Fruit fly (Drosophila melanogaster) whole organism, embryonic: Measurements from ENCODE around the gene eca.

ENCODE experiments used
- Abd-B ChIP-seq: fragments of 200-800 bp; sonication (Bioruptor generic); optimal IDR thresholded peaks from 2 replicates; lab custom pipeline; 2018; ENCODE audit warnings: missing biosample characterization, mild to moderate bottlenecking, missing genetic modification characterization, moderate library complexity
- CG10321 ChIP-seq: fragments of 200-800 bp; sonication (Bioruptor generic); IDR thresholded peaks from 2 replicates; pipeline ENCODE4 v1.3.6; 2022; ENCODE audit warnings: missing biosample characterization, missing genetic modification characterization
- CG10565 ChIP-seq: fragments of 200-800 bp; sonication (Bioruptor generic); optimal IDR thresholded peaks from 3 replicates; lab custom pipeline; 2016; ENCODE audit warnings: missing biosample characterization, mild to moderate bottlenecking, missing genetic modification characterization
- CG12299 ChIP-seq: fragments of 200-800 bp; sonication (Bioruptor generic); optimal IDR thresholded peaks from 2 replicates; lab custom pipeline; 2018; ENCODE audit warnings: missing biosample characterization, mild to moderate bottlenecking, missing genetic modification characterization
- CG12769 ChIP-seq: fragments of 200-800 bp; sonication (Bioruptor generic); optimal IDR thresholded peaks from 2 replicates; lab custom pipeline; 2019; ENCODE audit warnings: missing biosample characterization, mild to moderate bottlenecking, missing genetic modification characterization, moderate library complexity
- CG14710 ChIP-seq: fragments of 200-800 bp; sonication (Bioruptor generic); optimal IDR thresholded peaks from 3 replicates; lab custom pipeline; 2019; ENCODE audit warnings: missing biosample characterization, mild to moderate bottlenecking, missing genetic modification characterization, moderate library complexity
- CG14965 ChIP-seq: fragments of 200-800 bp; sonication (Bioruptor generic); optimal IDR thresholded peaks from 2 replicates; lab custom pipeline; 2016; ENCODE audit warnings: missing biosample characterization, missing genetic modification characterization, borderline replicate concordance
- CG15011 ChIP-seq: fragments of 200-800 bp; sonication (Bioruptor generic); optimal IDR thresholded peaks from 3 replicates; lab custom pipeline; 2018; ENCODE audit warnings: missing biosample characterization, mild to moderate bottlenecking, missing genetic modification characterization
- CG15073 ChIP-seq: fragments of 200-800 bp; sonication (Bioruptor generic); optimal IDR thresholded peaks from 2 replicates; lab custom pipeline; 2016; ENCODE audit warnings: missing biosample characterization, missing genetic modification characterization
- CG18476 ChIP-seq: fragments of 200-800 bp; sonication (Bioruptor generic); optimal IDR thresholded peaks from 2 replicates; lab custom pipeline; 2016; ENCODE audit warnings: missing biosample characterization, mild to moderate bottlenecking, missing genetic modification characterization
- CG2116 ChIP-seq: fragments of 200-800 bp; sonication (Bioruptor generic); optimal IDR thresholded peaks from 3 replicates; lab custom pipeline; 2018; ENCODE audit warnings: missing biosample characterization, mild to moderate bottlenecking, missing genetic modification characterization
- CG2129 ChIP-seq: fragments of 200-800 bp; sonication (Bioruptor generic); IDR thresholded peaks from 2 replicates; pipeline ENCODE4 v1.3.6; 2022; ENCODE audit warnings: missing biosample characterization, missing genetic modification characterization; ENCODE audit not compliant: partially characterized antibody
- CG3065 ChIP-seq: fragments of 200-800 bp; sonication (Bioruptor generic); optimal IDR thresholded peaks from 2 replicates; lab custom pipeline; 2016; ENCODE audit warnings: missing biosample characterization, missing genetic modification characterization
- CG3838 ChIP-seq: fragments of 200-800 bp; sonication (Bioruptor generic); optimal IDR thresholded peaks from 3 replicates; lab custom pipeline; 2016; ENCODE audit warnings: missing biosample characterization, missing genetic modification characterization
- CG4282 ChIP-seq: fragments of 200-800 bp; sonication (Bioruptor generic); optimal IDR thresholded peaks from 2 replicates; lab custom pipeline; 2016; ENCODE audit warnings: missing biosample characterization, missing genetic modification characterization
- CG4328 ChIP-seq: fragments of 200-800 bp; sonication (Bioruptor generic); optimal IDR thresholded peaks from 3 replicates; lab custom pipeline; 2017; ENCODE audit warnings: missing biosample characterization, missing genetic modification reagents, missing genetic modification characterization
- CG9727 ChIP-seq: fragments of 200-800 bp; sonication (Bioruptor generic); optimal IDR thresholded peaks from 3 replicates; lab custom pipeline; 2017; ENCODE audit warnings: missing biosample characterization, mild to moderate bottlenecking, missing genetic modification characterization
- Camta ChIP-seq: fragments of 200-800 bp; sonication (Bioruptor generic); optimal IDR thresholded peaks from 2 replicates; lab custom pipeline; 2016; ENCODE audit warnings: missing biosample characterization, missing genetic modification characterization
- CoRest ChIP-seq: fragments of 200-800 bp; sonication (Bioruptor generic); optimal IDR thresholded peaks from 3 replicates; lab custom pipeline; 2018; ENCODE audit warnings: missing biosample characterization, mild to moderate bottlenecking, missing genetic modification characterization, moderate library complexity
- CrebB ChIP-seq: fragments of 200-800 bp; sonication (Bioruptor generic); optimal IDR thresholded peaks from 3 replicates; lab custom pipeline; 2018; ENCODE audit warnings: missing biosample characterization, mild to moderate bottlenecking, missing genetic modification characterization
- Dip2 ChIP-seq: fragments of 200-800 bp; sonication (Bioruptor generic); IDR thresholded peaks from 2 replicates; pipeline ENCODE4 v1.3.6; 2022; ENCODE audit warnings: missing biosample characterization, missing genetic modification characterization
- Doc3 ChIP-seq: fragments of 200-800 bp; sonication (Bioruptor generic); IDR thresholded peaks from 3 replicates; pipeline ENCODE4 v1.3.6; 2022; ENCODE audit warnings: missing biosample characterization, missing genetic modification characterization; ENCODE audit not compliant: partially characterized antibody
- Drgx ChIP-seq: fragments of 200-800 bp; sonication (Bioruptor generic); IDR thresholded peaks from 2 replicates; pipeline ENCODE4 v1.3.6; 2022; ENCODE audit warnings: missing biosample characterization, missing genetic modification characterization
- Elba2 ChIP-seq: fragments of 200-800 bp; sonication (Bioruptor generic); optimal IDR thresholded peaks from 3 replicates; lab custom pipeline; 2016; ENCODE audit warnings: missing biosample characterization, missing genetic modification characterization
- Fer2 ChIP-seq: fragments of 200-800 bp; sonication (Bioruptor generic); optimal IDR thresholded peaks from 2 replicates; lab custom pipeline; 2018; ENCODE audit warnings: missing biosample characterization, mild to moderate bottlenecking, missing genetic modification characterization, moderate library complexity
- HLH4C ChIP-seq: fragments of 200-800 bp; sonication (Bioruptor generic); IDR thresholded peaks from 3 replicates; pipeline ENCODE4 v1.3.6; 2022; ENCODE audit warnings: missing biosample characterization, missing genetic modification characterization; ENCODE audit not compliant: partially characterized antibody
- HLHmδ ChIP-seq: fragments of 200-800 bp; sonication (Bioruptor generic); optimal IDR thresholded peaks from 2 replicates; lab custom pipeline; 2018; ENCODE audit warnings: missing biosample characterization, mild to moderate bottlenecking, missing genetic modification characterization, moderate library complexity
- NFAT ChIP-seq: fragments of 200-800 bp; sonication (Bioruptor generic); IDR thresholded peaks from 2 replicates; pipeline ENCODE4 v1.3.6; 2022; ENCODE audit warnings: missing biosample characterization, missing genetic modification characterization
- Poxn ChIP-seq: fragments of 200-800 bp; sonication (Bioruptor generic); IDR thresholded peaks from 2 replicates; pipeline ENCODE4 v1.3.6; 2022; ENCODE audit warnings: missing biosample characterization, missing genetic modification characterization
- Ptx1 ChIP-seq: fragments of 200-800 bp; sonication (Bioruptor generic); IDR thresholded peaks from 2 replicates; pipeline ENCODE4 v1.3.6; 2022; ENCODE audit warnings: missing biosample characterization, missing genetic modification characterization
- Sox100B ChIP-seq: fragments of 200-800 bp; sonication (Bioruptor generic); optimal IDR thresholded peaks from 3 replicates; lab custom pipeline; 2018; ENCODE audit warnings: missing biosample characterization, mild to moderate bottlenecking, missing genetic modification characterization
- Sry-δ ChIP-seq: fragments of 200-800 bp; sonication (Bioruptor generic); optimal IDR thresholded peaks from 2 replicates; lab custom pipeline; 2016; ENCODE audit warnings: missing biosample characterization, missing genetic modification characterization
- ase ChIP-seq: fragments of 200-800 bp; sonication (Bioruptor generic); IDR thresholded peaks from 3 replicates; pipeline ENCODE4 v1.3.6; 2022; ENCODE audit warnings: missing biosample characterization, missing genetic modification characterization
- az2 ChIP-seq: fragments of 200-800 bp; sonication (Bioruptor generic); optimal IDR thresholded peaks from 3 replicates; lab custom pipeline; 2016; ENCODE audit warnings: missing biosample characterization, missing genetic modification characterization
- bigmax ChIP-seq: fragments of 200-800 bp; sonication (Bioruptor generic); optimal IDR thresholded peaks from 2 replicates; lab custom pipeline; 2018; ENCODE audit warnings: missing biosample characterization, mild to moderate bottlenecking, missing genetic modification characterization
- cas ChIP-seq: fragments of 200-800 bp; sonication (Bioruptor generic); IDR thresholded peaks from 2 replicates; pipeline ENCODE4 v1.3.6; 2022; ENCODE audit warnings: missing biosample characterization, missing genetic modification characterization
- crol ChIP-seq: fragments of 200-800 bp; sonication (Bioruptor generic); IDR thresholded peaks from 2 replicates; pipeline ENCODE4 v1.3.6; 2022; ENCODE audit warnings: missing biosample characterization, missing genetic modification characterization
- cwo ChIP-seq: fragments of 200-800 bp; sonication (Bioruptor generic); optimal IDR thresholded peaks from 3 replicates; lab custom pipeline; 2017; ENCODE audit warnings: missing biosample characterization, missing genetic modification characterization, mild to moderate bottlenecking, moderate library complexity, missing genetic modification reagents
- da ChIP-seq: fragments of 200-800 bp; sonication (Bioruptor generic); optimal IDR thresholded peaks from 2 replicates; lab custom pipeline; 2016; ENCODE audit warnings: missing biosample characterization, missing genetic modification characterization
- fd3F ChIP-seq: fragments of 200-800 bp; sonication (Bioruptor generic); optimal IDR thresholded peaks from 2 replicates; lab custom pipeline; 2018; ENCODE audit warnings: missing biosample characterization, mild to moderate bottlenecking, missing genetic modification characterization, moderate library complexity
- ftz-f1 ChIP-seq: fragments of 200-800 bp; sonication (Bioruptor generic); optimal IDR thresholded peaks from 2 replicates; lab custom pipeline; 2016; ENCODE audit warnings: missing biosample characterization, missing genetic modification characterization
- ind ChIP-seq: fragments of 200-800 bp; sonication (Bioruptor generic); optimal IDR thresholded peaks from 3 replicates; lab custom pipeline; 2016; ENCODE audit warnings: missing biosample characterization, missing genetic modification characterization
- jing ChIP-seq: fragments of 200-800 bp; sonication (Bioruptor generic); optimal IDR thresholded peaks from 2 replicates; lab custom pipeline; 2018; ENCODE audit warnings: missing biosample characterization, mild to moderate bottlenecking, missing genetic modification characterization
- kah ChIP-seq: fragments of 200-800 bp; sonication (Bioruptor generic); optimal IDR thresholded peaks from 2 replicates; lab custom pipeline; 2018; ENCODE audit warnings: missing biosample characterization, mild to moderate bottlenecking, missing genetic modification characterization
- repo ChIP-seq: fragments of 200-800 bp; sonication (Bioruptor generic); optimal IDR thresholded peaks from 2 replicates; lab custom pipeline; 2016; ENCODE audit warnings: missing biosample characterization, missing genetic modification characterization
- sima ChIP-seq: fragments of 200-800 bp; sonication (Bioruptor generic); optimal IDR thresholded peaks from 2 replicates; lab custom pipeline; 2016; ENCODE audit warnings: missing biosample characterization, missing genetic modification characterization
- stwl ChIP-seq: fragments of 200-800 bp; sonication (Bioruptor generic); optimal IDR thresholded peaks from 3 replicates; lab custom pipeline; 2018; ENCODE audit warnings: missing biosample characterization, mild to moderate bottlenecking, missing genetic modification characterization, moderate library complexity
- sug ChIP-seq: fragments of 200-800 bp; optimal IDR thresholded peaks from 2 replicates; lab custom pipeline; 2019; ENCODE audit warnings: missing biosample characterization, mild to moderate bottlenecking, missing genetic modification characterization, moderate library complexity
- unc-4 ChIP-seq: fragments of 200-800 bp; sonication (Bioruptor generic); IDR thresholded peaks from 2 replicates; pipeline ENCODE4 v1.3.6; 2022; ENCODE audit warnings: missing biosample characterization, missing genetic modification characterization; ENCODE audit not compliant: partially characterized antibody
- wor ChIP-seq: fragments of 200-800 bp; sonication (Bioruptor generic); IDR thresholded peaks from 2 replicates; pipeline ENCODE4 v1.3.6; 2022; ENCODE audit warnings: missing biosample characterization, missing genetic modification characterization

The eca gene

DNA sequence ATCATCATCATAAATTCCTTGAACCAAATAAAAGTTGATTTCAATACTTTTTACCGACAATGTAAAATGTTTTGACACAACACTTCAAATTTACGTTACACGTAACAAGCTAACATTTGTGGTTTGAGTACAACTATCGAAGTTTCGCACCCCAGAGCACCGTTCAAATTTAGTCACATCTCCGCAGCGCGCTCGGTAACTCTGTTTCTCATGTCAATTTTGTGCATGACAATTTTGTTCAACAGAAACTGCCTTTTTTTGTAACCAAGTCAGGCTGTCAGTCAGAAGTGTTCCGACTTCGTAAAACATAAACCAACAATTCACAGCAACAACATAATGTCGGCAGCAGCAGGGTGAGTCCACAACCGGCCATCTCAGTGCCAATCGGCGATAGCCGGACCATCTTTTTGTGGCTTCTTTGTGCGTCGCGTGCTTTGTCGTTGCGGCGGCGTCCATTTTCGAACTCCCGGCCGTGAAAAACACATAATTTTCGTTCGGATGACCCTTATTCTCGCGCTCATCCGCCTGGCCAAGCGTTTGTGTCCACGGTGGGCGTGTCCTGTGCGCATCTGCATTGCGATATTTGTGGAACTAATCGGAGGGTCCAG lies 7.4 kb downstream of the eca start, which contains the start of gene p23 (continued):
- TF ChIP-seq wor (GFP tag; lab: Robert Waterston, UW): no peak
- TF ChIP-seq ase (GFP tag; lab: Robert Waterston, UW): no peak
- no peak for TF ChIP-seq CG12769 (tag; lab: Kevin White, UChicago)
- no peak for TF ChIP-seq CG4328 (GFP tag; lab: Kevin White, UChicago)
- no peak for TF ChIP-seq CG14965 (GFP tag; lab: Kevin White, UChicago)
- TF ChIP-seq CG2116 (GFP tag; lab: Kevin White, UChicago): peak; percentile 1
- no peak for TF ChIP-seq HLHmδ (GFP tag; lab: Kevin White, UChicago)
- no peak for TF ChIP-seq CG3838 (GFP tag; lab: Kevin White, UChicago)
- no peak for TF ChIP-seq Camta (GFP tag; lab: Kevin White, UChicago)
- no peak for TF ChIP-seq CG10565 (GFP tag; lab: Kevin White, UChicago)
- no peak for TF ChIP-seq CG12299 (tag; lab: Kevin White, UChicago)
- no peak for TF ChIP-seq CG3065 (GFP tag; lab: Kevin White, UChicago)
- TF ChIP-seq Elba2 (GFP tag; lab: Kevin White, UChicago): no peak
- TF ChIP-seq Fer2 (tag; lab: Kevin White, UChicago): no peak
- TF ChIP-seq kah (GFP tag; lab: Kevin White, UChicago): no peak
- TF ChIP-seq Sox100B: no peak
- no peak for TF ChIP-seq az2 (GFP tag; lab: Kevin White, UChicago)
- TF ChIP-seq Ptx1: no peak
- TF ChIP-seq cas (GFP tag; lab: Robert Waterston, UW): no peak
- TF ChIP-seq sug (tag; lab: Kevin White, UChicago): no peak
- 0 out of 2 replicates have a peak, but pooled peaks have one; percentile 27 for TF ChIP-seq unc-4
- TF ChIP-seq ftz-f1 (GFP tag; lab: Kevin White, UChicago): no peak
- no peak for TF ChIP-seq da
- TF ChIP-seq CG15073 (GFP tag; lab: Kevin White, UChicago): no peak
- no peak for TF ChIP-seq repo (GFP tag; lab: Kevin White, UChicago)
- TF ChIP-seq Abd-B (GFP tag; lab: Kevin White, UChicago): no peak
- no peak for TF ChIP-seq ind
- no peak for TF ChIP-seq jing (GFP tag; lab: Kevin White, UChicago)
- 0 out of 3 replicates have a peak, but pooled peaks have one; percentile 17 for TF ChIP-seq HLH4C
- TF ChIP-seq CG18476: no peak
- no peak for TF ChIP-seq CG4282 (GFP tag; lab: Kevin White, UChicago)
- no peak for TF ChIP-seq Drgx (GFP tag; lab: Robert Waterston, UW)
- TF ChIP-seq NFAT (GFP tag; lab: Robert Waterston, UW): no peak
- TF ChIP-seq CG10321 (GFP tag; lab: Robert Waterston, UW): no peak
- no peak for TF ChIP-seq cwo (GFP tag; lab: Kevin White, UChicago)
- no peak for TF ChIP-seq CG15011 (GFP tag; lab: Kevin White, UChicago)
- TF ChIP-seq CoRest (tag; lab: Kevin White, UChicago): peak; percentile 17
- no peak for TF ChIP-seq fd3F (GFP tag; lab: Kevin White, UChicago)
- no peak for TF ChIP-seq CG9727
- TF ChIP-seq CG2129 (GFP tag; lab: Robert Waterston, UW): no peak
- no peak for TF ChIP-seq Dip2 (GFP tag; lab: Robert Waterston, UW)
- TF ChIP-seq Sry-δ (GFP tag; lab: Kevin White, UChicago): peak; percentile 58
- TF ChIP-seq crol: no peak
- no peak for TF ChIP-seq Doc3 (GFP tag; lab: Robert Waterston, UW)
- TF ChIP-seq stwl (tag; lab: Kevin White, UChicago): peak; percentile 62
- TF ChIP-seq CG14710 (tag; lab: Kevin White, UChicago): peak; percentile 66
- no peak for TF ChIP-seq Poxn (GFP tag; lab: Robert Waterston, UW)
- peak; percentile 96 for TF ChIP-seq bigmax (GFP tag; lab: Kevin White, UChicago)
- TF ChIP-seq sima (GFP tag; lab: Kevin White, UChicago): no peak
- no peak for TF ChIP-seq CrebB (tag; lab: Kevin White, UChicago)
